Fruit fly (Drosophila melanogaster) whole organism, wandering third instar larva: ENCODE data around the gene tws.

ENCODE experiments used
- Abd-B ChIP-seq: fragments of >200 bp; optimal IDR thresholded peaks from 2 replicates; lab custom pipeline; 2017; ENCODE audit warnings: missing biosample characterization, missing genetic modification characterization
- Hr83 ChIP-seq: fragments of 200-300 bp; sonication (Bioruptor generic); optimal IDR thresholded peaks from 2 replicates; lab custom pipeline; 2016; ENCODE audit warnings: missing biosample characterization, mild to moderate bottlenecking, missing genetic modification characterization, moderate library complexity; ENCODE audit not compliant: poor library complexity, severe bottlenecking
- Jra ChIP-seq: sonication (Bioruptor generic); optimal IDR thresholded peaks from 2 replicates; lab custom pipeline; 2016; ENCODE audit warnings: missing biosample characterization, missing genetic modification characterization
- dl ChIP-seq, 2 experiments: fragments of 175-275, 200-275 bp in 1 of 2; fragments of 200-275 bp in 1 of 2; sonication (Bioruptor generic); optimal IDR thresholded peaks; lab custom pipeline; 2018; ENCODE audit warnings: mild to moderate bottlenecking in 2 of 2, missing biosample characterization in 2 of 2, missing genetic modification characterization in 2 of 2, moderate library complexity in 2 of 2; ENCODE audit not compliant: partially characterized antibody in 2 of 2, insufficient read depth in 1 of 2
- ey ChIP-seq: fragments of 200-800 bp; sonication (Bioruptor generic); optimal IDR thresholded peaks from 2 replicates; lab custom pipeline; 2016; ENCODE audit warnings: missing biosample characterization, missing genetic modification characterization
- foxo ChIP-seq, 2 experiments: fragments of 200-800 bp; sonication (Bioruptor generic); optimal IDR thresholded peaks; 2 replicates in 1 of 2; 3 replicates in 1 of 2; lab custom pipeline; 2016 to 2017; ENCODE audit warnings: missing biosample characterization in 2 of 2, missing genetic modification characterization in 2 of 2
- lola ChIP-seq: fragments of >200 bp; optimal IDR thresholded peaks from 2 replicates; lab custom pipeline; 2017; ENCODE audit warnings: missing biosample characterization, missing genetic modification characterization
- pan ChIP-seq: fragments of >200 bp; optimal IDR thresholded peaks from 2 replicates; lab custom pipeline; 2017
- psq ChIP-seq: fragments of 200-800 bp; sonication (Bioruptor generic); optimal IDR thresholded peaks from 3 replicates; lab custom pipeline; 2017; ENCODE audit warnings: missing biosample characterization, mild to moderate bottlenecking, missing genetic modification characterization, moderate library complexity
- tai ChIP-seq: sonication (Bioruptor generic); optimal IDR thresholded peaks from 2 replicates; lab custom pipeline; 2016; ENCODE audit warnings: missing biosample characterization, missing genetic modification characterization
- woc ChIP-seq: sonication (Bioruptor generic); optimal IDR thresholded peaks from 2 replicates; lab custom pipeline; 2016; ENCODE audit warnings: missing biosample characterization, mild to moderate bottlenecking, missing genetic modification characterization

DNA sequence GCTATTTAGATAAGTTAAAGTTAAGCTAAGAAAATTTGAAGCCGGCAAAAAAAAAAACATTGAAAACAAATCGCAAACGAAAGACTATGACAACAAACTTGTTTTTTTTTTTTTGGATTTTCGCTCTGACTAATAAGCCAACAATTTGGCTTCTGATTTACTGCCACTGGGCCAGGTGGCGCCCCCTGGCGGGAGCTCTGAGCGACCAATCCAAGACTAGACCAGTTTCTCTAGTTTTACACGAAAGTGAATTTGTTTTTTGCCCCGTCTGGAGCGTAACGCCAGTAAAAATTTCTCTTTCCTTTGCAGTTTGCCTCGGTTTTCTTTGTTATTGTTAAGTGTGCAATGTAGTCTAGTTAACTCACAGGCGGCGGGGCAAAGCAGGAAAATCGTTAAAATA lies 14.8 kb downstream of the tws start:
- TF ChIP-seq psq (GFP tag; lab: Kevin White, UChicago), result no peak
- TF ChIP-seq Jra (GFP tag; lab: Kevin White, UChicago), result no peak
- no peak for TF ChIP-seq ey (GFP tag; lab: Kevin White, UChicago)
- no peak for TF ChIP-seq lola
- TF ChIP-seq foxo (GFP tag; optimal IDR thresholded peaks at IDR 0.05; lab: Kevin White, UChicago), result no peak
- no peak for TF ChIP-seq dl (GFP tag; optimal IDR thresholded peaks at IDR 0.05; lab: Kevin White, UChicago; ENCODE audit: insufficient read depth in 1 of 2, partially characterized antibody in 2 of 2)
- no peak for TF ChIP-seq Hr83 (GFP tag; lab: Kevin White, UChicago)
- no peak for TF ChIP-seq Abd-B (GFP tag; lab: Kevin White, UChicago)
- TF ChIP-seq woc (GFP tag; lab: Kevin White, UChicago), result no peak
- no peak for TF ChIP-seq tai (GFP tag; lab: Kevin White, UChicago)
- TF ChIP-seq pan, result no peak
